Worm (Caenorhabditis elegans) whole organism, L4/young adult: ENCODE results near the gene fbxa-135.

ENCODE experiments used
- W03F9.2 ChIP-seq: fragments of 150-350 bp; optimal IDR thresholded peaks from 2 replicates; lab custom pipeline; 2014; ENCODE audit warnings: missing biosample characterization, missing genetic modification characterization
- dao-5 ChIP-seq: sonication (generic microtip); optimal IDR thresholded peaks from 2 replicates; lab custom pipeline; 2016; ENCODE audit warnings: missing genotype, missing genetic modification characterization, moderate library complexity, missing compliant biosample characterization
- him-1 ChIP-seq: sonication (generic microtip); optimal IDR thresholded peaks from 2 replicates; lab custom pipeline; 2016; ENCODE audit warnings: missing genotype, missing genetic modification reagents, missing genetic modification characterization, missing compliant biosample characterization

Gene fbxa-135

DNA sequence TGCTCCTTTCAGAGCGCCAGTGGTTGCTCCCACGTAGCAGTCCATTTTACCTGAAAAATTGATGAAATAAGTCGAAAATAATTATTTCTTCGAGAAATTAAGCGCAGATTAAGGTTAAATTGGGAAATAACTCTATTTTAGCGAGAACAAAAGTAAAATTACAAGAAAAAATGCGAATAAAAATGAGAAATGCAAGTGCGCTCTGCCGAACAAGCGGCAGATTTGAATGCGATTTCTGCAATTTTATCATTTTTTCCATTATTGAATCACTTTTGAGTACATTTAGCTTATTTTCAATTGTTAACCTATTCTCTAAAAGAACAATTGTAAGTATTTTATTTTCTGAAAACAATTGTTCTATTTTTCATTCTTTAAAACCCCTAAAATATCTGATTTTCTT is 7.2 kb upstream of the fbxa-135 start, which contains the start of gene T06E6.1:
T06E6.1 (minus strand) TSS at position 56 of the 400 bp plus-strand sequence.
- TF ChIP-seq him-1 (no peak), dao-5 (tag; lab: Kevin White, UChicago) (no peak), W03F9.2 (tag; lab: Kevin White, UChicago) (no peak)

DNA sequence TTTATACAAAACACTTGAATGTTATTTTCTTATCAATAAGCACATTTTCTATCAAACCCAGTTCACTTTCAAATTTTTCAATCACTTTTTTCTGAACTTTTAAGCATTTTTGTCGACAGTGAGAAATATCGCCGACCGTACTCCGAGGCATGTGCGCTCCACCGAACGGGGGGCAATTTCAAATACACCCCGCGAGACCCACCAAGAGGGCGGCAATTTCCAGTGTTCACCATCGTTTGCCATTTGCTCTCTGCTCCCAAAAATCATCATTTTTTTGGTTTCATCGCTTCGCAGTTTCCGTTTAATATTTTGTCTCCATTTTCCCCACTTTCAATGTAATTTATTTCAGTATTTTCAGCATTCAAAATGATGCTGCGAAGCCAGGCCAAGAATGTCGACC is 6.7 kb upstream of the fbxa-135 start, which contains the start of gene cyb-3:
cyb-3 (plus strand) TSS at position 350 of the 400 bp plus-strand sequence.
- TF ChIP-seq W03F9.2 (tag; lab: Kevin White, UChicago) (no peak), dao-5 (tag; lab: Kevin White, UChicago) (no peak), him-1 (no peak)

DNA sequence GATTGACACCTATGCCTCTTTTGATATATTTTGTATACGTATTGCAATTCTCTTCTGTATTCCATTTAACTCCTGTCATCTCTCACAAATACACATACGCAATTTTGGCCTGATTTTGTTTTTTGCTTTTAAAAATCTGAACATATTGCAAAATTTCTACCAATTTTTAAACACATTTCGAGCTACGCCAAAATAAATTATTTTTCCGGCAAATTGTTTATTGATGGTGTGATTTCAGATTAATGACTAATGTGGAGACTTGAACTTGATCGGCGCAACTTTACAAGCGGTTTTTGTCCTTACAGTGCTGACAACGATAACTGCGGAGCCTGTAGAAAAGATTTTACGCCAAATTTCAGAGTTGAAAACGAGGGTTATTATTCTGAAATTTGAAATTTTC is 4.9 kb upstream of the fbxa-135 start:
- no peak for TF ChIP-seq dao-5 (tag; lab: Kevin White, UChicago)
- no peak for TF ChIP-seq W03F9.2 (tag; lab: Kevin White, UChicago)
- TF ChIP-seq him-1 = no peak

DNA sequence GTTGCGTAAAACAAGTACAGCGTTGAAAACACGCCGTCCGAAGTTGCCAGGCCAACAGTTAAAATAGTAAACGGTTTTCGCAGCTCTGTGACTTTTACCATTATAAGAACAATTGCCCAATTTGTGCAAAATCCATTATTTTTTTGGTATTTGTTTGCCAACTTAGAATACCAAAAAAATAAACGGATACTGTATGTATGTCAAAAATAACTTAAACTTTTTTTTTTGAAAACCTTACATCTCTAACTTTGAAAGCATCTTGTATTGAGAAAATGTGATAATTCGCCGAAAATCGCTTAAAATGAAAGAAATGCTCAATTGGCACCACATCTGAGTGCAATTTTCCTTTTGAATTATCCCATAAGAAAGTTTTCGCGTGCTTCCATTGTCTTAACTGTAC is 3.3 kb upstream of the fbxa-135 start, which contains the start of gene fbxa-199:
fbxa-199 (minus strand) TSS at position 101 of the 400 bp plus-strand sequence.
- TF ChIP-seq dao-5 (tag; lab: Kevin White, UChicago) = no peak
- no peak for TF ChIP-seq him-1
- no peak for TF ChIP-seq W03F9.2 (tag; lab: Kevin White, UChicago)

DNA sequence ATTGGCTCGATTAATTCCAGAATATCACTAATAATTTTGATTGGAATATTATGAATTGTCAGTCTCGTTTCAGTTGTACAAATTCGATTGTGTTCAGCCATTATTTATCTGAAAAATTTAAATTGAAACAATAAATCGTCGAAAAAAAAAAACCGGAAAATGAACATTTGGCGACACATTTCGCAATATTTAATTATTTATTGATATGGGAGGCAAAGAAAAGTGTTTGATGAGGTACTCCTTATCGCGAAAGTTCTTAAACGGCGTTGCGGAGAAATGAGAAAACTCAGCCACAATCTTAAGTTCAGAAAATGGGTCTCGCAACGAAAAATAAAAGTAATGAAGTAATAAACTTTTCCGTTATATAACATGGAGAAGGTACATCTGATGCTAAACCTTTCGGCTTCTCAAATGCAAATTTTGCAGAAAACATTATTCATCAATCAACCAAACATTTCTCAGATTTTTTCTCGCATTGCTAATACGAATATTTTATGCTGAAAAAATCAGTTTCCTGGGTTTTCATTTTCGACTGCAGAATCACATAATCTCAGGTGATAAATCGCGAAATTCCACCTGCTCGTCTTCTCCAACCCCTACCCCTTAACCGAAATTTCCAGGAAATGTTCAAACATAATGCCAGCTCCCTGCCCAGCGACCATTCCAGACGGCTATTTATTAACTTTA is 2.2 kb upstream of the fbxa-135 start, which contains the start of the genes T06E6.15 and sri-7:
T06E6.15 (minus strand) TSS at position 101 of the 687 bp plus-strand sequence.
sri-7 (plus strand) TSS at position 637 of the 687 bp plus-strand sequence.
- TF ChIP-seq him-1 (no peak), dao-5 (tag; lab: Kevin White, UChicago) (no peak), W03F9.2 (tag; lab: Kevin White, UChicago) (no peak)

DNA sequence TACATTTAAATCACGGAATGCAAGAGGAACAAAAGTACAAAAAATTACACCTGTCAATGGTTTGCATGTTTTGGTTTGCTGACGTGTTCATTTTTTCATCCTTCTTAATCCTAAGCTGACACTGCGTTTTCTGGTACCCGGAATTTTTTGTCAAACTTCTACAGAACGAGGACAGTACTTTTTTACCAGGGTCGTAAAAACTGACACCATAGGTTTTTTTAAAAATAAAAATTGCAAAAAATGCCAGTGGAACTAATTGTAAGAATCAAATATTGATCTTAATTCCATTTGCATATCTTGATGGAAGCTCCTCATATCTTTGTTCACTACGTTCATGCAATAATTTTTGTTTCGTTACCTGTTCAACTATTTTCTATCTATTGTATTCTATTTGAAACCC is 2.8 kb downstream of the fbxa-135 start, which contains the start of gene srh-258:
srh-258 (plus strand) TSS at position 301 of the 400 bp plus-strand sequence.
- TF ChIP-seq him-1 (no peak), W03F9.2 (tag; lab: Kevin White, UChicago) (no peak), dao-5 (tag; lab: Kevin White, UChicago) (no peak)

DNA sequence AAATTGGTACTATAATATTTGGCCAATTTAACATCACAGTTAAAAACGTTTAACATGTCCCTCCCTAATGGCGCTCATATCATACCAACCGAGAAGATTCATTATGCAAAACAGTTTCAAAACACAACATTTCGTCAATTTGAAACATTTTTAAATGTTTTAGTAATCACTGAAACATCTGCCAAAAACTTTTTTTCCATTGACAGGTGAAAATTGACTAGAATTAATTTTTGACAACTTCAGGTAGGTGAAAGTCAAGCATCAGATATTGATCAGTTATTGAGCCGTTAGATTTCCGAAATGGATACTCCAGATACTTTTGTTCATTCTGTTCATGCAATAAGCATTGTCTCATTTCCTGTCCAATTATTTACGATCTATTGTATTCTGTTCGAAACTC is 4.9 kb downstream of the fbxa-135 start, which contains the start of gene srh-257:
srh-257 (plus strand) TSS at position 301 of the 400 bp plus-strand sequence.
- TF ChIP-seq him-1 (no peak), W03F9.2 (tag; lab: Kevin White, UChicago) (no peak)

DNA sequence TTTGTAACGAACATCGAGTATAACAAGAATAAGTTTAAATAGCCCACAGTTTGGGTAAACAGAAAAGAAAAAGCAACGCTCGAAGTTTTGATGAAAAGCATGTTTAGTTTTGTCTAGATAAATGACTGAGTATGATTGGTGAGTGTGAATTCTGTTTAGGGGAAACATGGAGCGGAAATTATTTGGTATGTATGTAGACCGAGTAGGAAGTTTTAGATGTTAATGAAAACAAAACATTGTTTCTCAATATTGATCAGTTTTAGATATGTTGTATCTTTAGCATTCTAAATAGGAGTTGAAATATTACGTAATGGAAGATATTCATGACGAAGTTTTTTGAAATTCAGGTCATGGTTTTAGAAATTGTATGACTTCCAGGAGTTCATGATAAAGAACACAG is 10.6 kb downstream of the fbxa-135 start, which contains the start of gene srbc-63:
srbc-63 (minus strand) TSS at position 101 of the 400 bp plus-strand sequence.
- no peak for TF ChIP-seq him-1
- no peak for TF ChIP-seq dao-5 (tag; lab: Kevin White, UChicago)
- no peak for TF ChIP-seq W03F9.2 (tag; lab: Kevin White, UChicago)

DNA sequence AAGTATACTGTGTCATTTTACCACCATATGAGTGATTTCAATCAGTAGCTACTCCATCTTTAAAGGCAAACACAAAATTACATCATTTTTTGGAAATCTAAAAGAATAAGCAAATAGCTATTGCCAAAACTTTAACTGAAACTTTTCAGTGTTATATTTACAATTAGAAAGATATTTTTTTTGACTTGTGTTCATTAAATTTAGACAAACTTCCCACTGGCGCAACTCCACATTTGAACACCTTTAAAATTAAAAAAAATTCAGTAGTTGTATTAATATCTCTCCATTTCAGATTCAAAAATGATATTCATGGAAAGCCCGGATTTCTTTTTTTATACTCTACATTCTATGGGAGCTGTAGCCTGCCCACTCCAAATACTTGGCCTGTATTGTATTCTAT is 11.8 kb downstream of the fbxa-135 start, which contains the start of gene srh-264:
srh-264 (plus strand) TSS at position 301 of the 400 bp plus-strand sequence.
- TF ChIP-seq dao-5 (tag; lab: Kevin White, UChicago) = no peak
- TF ChIP-seq him-1 = no peak
- no peak for TF ChIP-seq W03F9.2 (tag; lab: Kevin White, UChicago)

DNA sequence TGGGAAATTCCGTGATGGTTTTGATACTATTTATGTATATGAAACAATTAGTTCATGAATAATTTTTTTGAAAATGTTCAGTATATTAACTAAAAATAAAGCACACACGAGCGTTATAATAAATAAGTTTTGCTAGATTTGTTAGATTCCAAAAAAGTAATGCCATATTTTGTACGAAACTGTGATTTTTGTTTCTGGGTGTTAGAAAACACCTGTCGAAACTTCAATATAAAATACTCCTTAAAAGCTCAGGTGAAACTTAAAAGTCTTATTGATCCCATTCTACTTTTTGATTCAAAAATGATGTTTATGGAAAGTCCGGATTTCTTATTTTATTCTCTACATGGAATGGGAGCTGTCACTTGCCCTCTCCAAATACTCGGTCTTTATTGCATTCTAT is 13.9 kb downstream of the fbxa-135 start, which contains the start of gene srh-265:
srh-265 (plus strand) TSS at position 301 of the 400 bp plus-strand sequence.
- no peak for TF ChIP-seq him-1
- TF ChIP-seq W03F9.2 (tag; lab: Kevin White, UChicago) = no peak
- no peak for TF ChIP-seq dao-5 (tag; lab: Kevin White, UChicago)

DNA sequence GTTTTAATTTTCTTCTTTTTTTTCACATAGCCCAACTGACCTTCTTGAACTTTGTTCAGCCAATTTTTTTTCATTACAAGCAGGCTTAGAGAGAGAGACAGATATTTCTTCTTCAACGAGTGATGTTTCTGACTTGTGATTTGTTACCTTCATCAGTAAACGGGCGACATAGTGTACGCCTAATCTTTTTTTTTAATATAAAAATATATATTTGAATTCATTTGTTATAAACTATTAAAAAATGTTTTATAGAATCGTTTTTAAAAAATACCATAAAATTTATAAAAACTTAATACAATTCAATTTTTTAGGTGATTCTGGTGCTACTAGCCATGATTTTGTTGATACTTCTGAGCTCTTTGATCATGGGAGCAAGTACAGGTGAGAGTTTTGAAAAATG is 15.8 kb downstream of the fbxa-135 start, which contains the start of gene T06E6.10:
T06E6.10 (plus strand) TSS at position 301 of the 400 bp plus-strand sequence.
- TF ChIP-seq W03F9.2 (tag; lab: Kevin White, UChicago) (no peak), dao-5 (tag; lab: Kevin White, UChicago) (no peak), him-1 (no peak)

DNA sequence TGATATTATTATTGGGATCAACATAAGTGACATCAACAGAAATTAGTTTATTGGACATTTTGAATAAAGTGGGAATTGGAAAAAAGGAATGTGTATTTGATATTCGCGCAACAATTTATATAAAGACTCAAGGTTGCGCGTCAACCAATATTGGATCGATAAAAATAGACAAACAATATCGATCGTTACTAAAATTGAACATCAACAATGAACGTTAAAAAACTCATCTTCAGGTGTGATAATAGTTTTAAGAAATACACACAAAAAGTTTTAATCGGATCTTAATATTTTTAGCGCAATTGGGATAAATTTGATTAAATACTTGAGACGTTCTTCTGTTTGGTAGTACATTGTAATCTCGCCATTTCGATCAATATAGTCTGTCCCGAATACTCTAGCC is 21.5 kb downstream of the fbxa-135 start, which contains the start of gene fbxa-104:
fbxa-104 (minus strand) TSS at position 83 of the 400 bp plus-strand sequence.
- TF ChIP-seq W03F9.2 (tag; lab: Kevin White, UChicago) (no peak), dao-5 (tag; lab: Kevin White, UChicago) (no peak), him-1 (no peak)

DNA sequence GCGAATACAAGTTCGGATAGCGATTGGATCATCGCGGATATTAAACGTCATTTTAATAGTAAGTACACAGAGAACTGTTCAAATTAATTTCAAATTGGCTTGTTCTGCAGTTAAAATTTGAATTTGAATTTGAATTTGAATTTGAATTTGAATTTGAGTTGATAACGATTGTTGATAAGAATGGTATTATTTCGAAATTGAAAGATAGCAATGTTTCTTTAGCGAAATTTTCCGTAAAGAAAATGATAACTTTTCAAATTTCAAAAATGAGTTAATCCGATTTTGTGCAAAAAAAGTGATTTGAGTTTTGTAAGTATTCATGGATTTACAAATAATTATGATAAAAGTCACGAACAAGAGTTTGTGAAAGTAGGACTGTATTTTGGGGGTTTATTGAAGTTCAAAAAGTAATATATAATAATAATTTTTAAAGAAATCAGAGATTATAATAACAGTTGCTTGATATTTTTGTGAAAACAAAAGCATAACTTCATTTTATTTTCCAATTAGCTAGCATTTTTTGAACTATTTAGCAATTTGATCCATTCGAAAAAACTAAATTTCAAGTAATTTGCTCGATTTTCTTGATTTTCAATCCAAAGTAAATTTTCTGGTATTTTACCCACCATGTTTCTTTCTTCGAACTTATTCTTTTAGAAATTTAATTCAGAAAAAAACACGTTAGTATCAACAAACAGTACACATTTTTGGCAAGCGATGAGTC is 23.5 kb downstream of the fbxa-135 start, which contains the start of gene Y36E3A.2:
Y36E3A.2 (plus strand) TSS at position 674 of the 724 bp plus-strand sequence.
- no peak for TF ChIP-seq dao-5 (tag; lab: Kevin White, UChicago)
- TF ChIP-seq W03F9.2 (tag; lab: Kevin White, UChicago) = no peak
- TF ChIP-seq him-1 = no peak
